Fruit fly (Drosophila melanogaster) whole organism, wandering third instar larva: ENCODE results near the gene smash.
A peak's percentile ranks its signal among the peaks of the same experiment; 100 is the strongest.

Experiments used
- Abd-B ChIP-seq: fragments of >200 bp; optimal IDR thresholded peaks from 2 replicates; lab custom pipeline; 2017; ENCODE audit warnings: missing biosample characterization, missing genetic modification characterization
- CG32264 ChIP-seq: fragments of 200-800 bp; sonication (Bioruptor generic); optimal IDR thresholded peaks from 2 replicates; lab custom pipeline; 2016; ENCODE audit warnings: missing biosample characterization, missing genetic modification characterization
- CG9705 ChIP-seq: fragments of 200-800 bp; sonication (Bioruptor generic); optimal IDR thresholded peaks from 2 replicates; lab custom pipeline; 2018; ENCODE audit warnings: missing biosample characterization, mild to moderate bottlenecking, missing genetic modification characterization
- CrebA ChIP-seq: fragments of 200-800 bp; sonication (Bioruptor generic); optimal IDR thresholded peaks from 2 replicates; lab custom pipeline; 2016; ENCODE audit warnings: missing biosample characterization, mild to moderate bottlenecking, missing genetic modification characterization, borderline replicate concordance
- Dfd ChIP-seq: fragments of >200 bp; optimal IDR thresholded peaks from 2 replicates; lab custom pipeline; 2017; ENCODE audit warnings: missing biosample characterization, missing genetic modification characterization
- Dif ChIP-seq: fragments of 200-275, 200-300 bp; sonication (Bioruptor generic); optimal IDR thresholded peaks from 2 replicates; lab custom pipeline; 2018; ENCODE audit warnings: missing biosample characterization, missing genetic modification characterization; ENCODE audit not compliant: partially characterized antibody
- GATAd ChIP-seq: sonication (Bioruptor generic); optimal IDR thresholded peaks from 2 replicates; lab custom pipeline; 2016; ENCODE audit warnings: missing biosample characterization, missing genetic modification characterization
- HLH106 ChIP-seq: fragments of 200-800 bp; optimal IDR thresholded peaks from 3 replicates; lab custom pipeline; 2019; ENCODE audit warnings: missing biosample characterization, mild to moderate bottlenecking, missing genetic modification characterization, moderate library complexity
- Hnf4 ChIP-seq: fragments of 200-800 bp; sonication (Bioruptor generic); optimal IDR thresholded peaks from 2 replicates; lab custom pipeline; 2016; ENCODE audit warnings: missing biosample characterization, mild to moderate bottlenecking, missing genetic modification characterization
- Hr78 ChIP-seq: fragments of >200 bp; optimal IDR thresholded peaks from 2 replicates; lab custom pipeline; 2017; ENCODE audit warnings: missing biosample characterization, missing genetic modification characterization
- Hr83 ChIP-seq: fragments of 200-300 bp; sonication (Bioruptor generic); optimal IDR thresholded peaks from 2 replicates; lab custom pipeline; 2016; ENCODE audit warnings: missing biosample characterization, mild to moderate bottlenecking, missing genetic modification characterization, moderate library complexity; ENCODE audit not compliant: poor library complexity, severe bottlenecking
- Jra ChIP-seq: sonication (Bioruptor generic); optimal IDR thresholded peaks from 2 replicates; lab custom pipeline; 2016; ENCODE audit warnings: missing biosample characterization, missing genetic modification characterization
- Mio ChIP-seq: sonication (Bioruptor generic); optimal IDR thresholded peaks from 2 replicates; lab custom pipeline; 2016; ENCODE audit warnings: missing biosample characterization, missing genetic modification characterization
- Myc ChIP-seq: fragments of >200 bp; optimal IDR thresholded peaks from 2 replicates; lab custom pipeline; 2017
- N ChIP-seq: fragments of >200 bp; optimal IDR thresholded peaks from 2 replicates; lab custom pipeline; 2018; ENCODE audit warnings: missing biosample characterization, missing external identifiers, missing genetic modification characterization
- OdsH ChIP-seq: fragments of 200-800 bp; sonication (Bioruptor generic); optimal IDR thresholded peaks from 2 replicates; lab custom pipeline; 2016; ENCODE audit warnings: missing biosample characterization, mild to moderate bottlenecking, missing genetic modification characterization
- Rel ChIP-seq, 2 experiments: fragments of 200-800 bp; sonication (Bioruptor generic) in 1 of 2; optimal IDR thresholded peaks; 2 replicates in 1 of 2; 3 replicates in 1 of 2; lab custom pipeline; 2016 to 2019; ENCODE audit warnings: mild to moderate bottlenecking in 2 of 2, missing biosample characterization in 2 of 2, missing genetic modification characterization in 2 of 2, moderate library complexity in 1 of 2
- Sp1 ChIP-seq: fragments of 200-800 bp; sonication (Bioruptor generic); optimal IDR thresholded peaks from 3 replicates; lab custom pipeline; 2019; ENCODE audit warnings: missing biosample characterization, mild to moderate bottlenecking, missing genetic modification characterization, moderate library complexity
- Vsx2 ChIP-seq: fragments of 200-300, 225-300 bp; sonication (Bioruptor generic); optimal IDR thresholded peaks from 2 replicates; lab custom pipeline; 2018; ENCODE audit warnings: missing biosample characterization, missing genetic modification characterization; ENCODE audit not compliant: partially characterized antibody
- br ChIP-seq: fragments of 200-800 bp; sonication (Bioruptor generic); optimal IDR thresholded peaks from 2 replicates; lab custom pipeline; 2016; ENCODE audit warnings: missing biosample characterization, missing genetic modification characterization
- brk ChIP-seq: fragments of 200-800 bp; sonication (Bioruptor generic); optimal IDR thresholded peaks from 2 replicates; lab custom pipeline; 2016; ENCODE audit warnings: missing biosample characterization, mild to moderate bottlenecking, missing genetic modification characterization
- dl ChIP-seq, 2 experiments: fragments of 175-275, 200-275 bp in 1 of 2; fragments of 200-275 bp in 1 of 2; sonication (Bioruptor generic); optimal IDR thresholded peaks; lab custom pipeline; 2018; ENCODE audit warnings: mild to moderate bottlenecking in 2 of 2, missing biosample characterization in 2 of 2, missing genetic modification characterization in 2 of 2, moderate library complexity in 2 of 2; ENCODE audit not compliant: partially characterized antibody in 2 of 2, insufficient read depth in 1 of 2
- dmrt93B ChIP-seq: fragments of 200-800 bp; sonication (Bioruptor generic); optimal IDR thresholded peaks from 2 replicates; lab custom pipeline; 2018; ENCODE audit warnings: missing biosample characterization, mild to moderate bottlenecking, missing genetic modification characterization
- dsf ChIP-seq: sonication (Bioruptor generic); optimal IDR thresholded peaks from 2 replicates; lab custom pipeline; 2016; ENCODE audit warnings: missing biosample characterization, missing genetic modification characterization, borderline replicate concordance
- ey ChIP-seq: fragments of 200-800 bp; sonication (Bioruptor generic); optimal IDR thresholded peaks from 2 replicates; lab custom pipeline; 2016; ENCODE audit warnings: missing biosample characterization, missing genetic modification characterization
- foxo ChIP-seq, 2 experiments: fragments of 200-800 bp; sonication (Bioruptor generic); optimal IDR thresholded peaks; 2 replicates in 1 of 2; 3 replicates in 1 of 2; lab custom pipeline; 2016 to 2017; ENCODE audit warnings: missing biosample characterization in 2 of 2, missing genetic modification characterization in 2 of 2
- fru ChIP-seq: fragments of 200-800 bp; sonication (Bioruptor generic); optimal IDR thresholded peaks from 3 replicates; lab custom pipeline; 2016; ENCODE audit warnings: missing biosample characterization, mild to moderate bottlenecking, missing genetic modification characterization
- h ChIP-seq: fragments of 200-800 bp; sonication (Bioruptor generic); optimal IDR thresholded peaks from 3 replicates; lab custom pipeline; 2016; ENCODE audit warnings: missing biosample characterization, mild to moderate bottlenecking, missing genetic modification characterization
- jim ChIP-seq: fragments of 175-275, 200-325 bp; sonication (Bioruptor generic); optimal IDR thresholded peaks from 2 replicates; lab custom pipeline; 2016; ENCODE audit warnings: missing biosample characterization, mild to moderate bottlenecking, missing genetic modification characterization
- lola ChIP-seq: fragments of >200 bp; optimal IDR thresholded peaks from 2 replicates; lab custom pipeline; 2017; ENCODE audit warnings: missing biosample characterization, missing genetic modification characterization
- pan ChIP-seq: fragments of >200 bp; optimal IDR thresholded peaks from 2 replicates; lab custom pipeline; 2017
- psq ChIP-seq: fragments of 200-800 bp; sonication (Bioruptor generic); optimal IDR thresholded peaks from 3 replicates; lab custom pipeline; 2017; ENCODE audit warnings: missing biosample characterization, mild to moderate bottlenecking, missing genetic modification characterization, moderate library complexity
- rgr ChIP-seq: fragments of 200-800 bp; sonication (Bioruptor generic); optimal IDR thresholded peaks from 3 replicates; lab custom pipeline; 2016; ENCODE audit warnings: missing biosample characterization, mild to moderate bottlenecking, missing genetic modification characterization
- sage ChIP-seq: fragments of 200-800 bp; sonication (Bioruptor generic); optimal IDR thresholded peaks from 2 replicates; lab custom pipeline; 2016; ENCODE audit warnings: missing biosample characterization, mild to moderate bottlenecking, missing genetic modification characterization
- sv ChIP-seq: fragments of 200-800 bp; sonication (Bioruptor generic); optimal IDR thresholded peaks from 3 replicates; lab custom pipeline; 2016; ENCODE audit warnings: missing biosample characterization, missing genetic modification characterization
- tai ChIP-seq: sonication (Bioruptor generic); optimal IDR thresholded peaks from 2 replicates; lab custom pipeline; 2016; ENCODE audit warnings: missing biosample characterization, missing genetic modification characterization
- usp ChIP-seq: fragments of >200 bp; optimal IDR thresholded peaks from 2 replicates; lab custom pipeline; 2017; ENCODE audit warnings: missing biosample characterization, missing genetic modification characterization
- woc ChIP-seq: sonication (Bioruptor generic); optimal IDR thresholded peaks from 2 replicates; lab custom pipeline; 2016; ENCODE audit warnings: missing biosample characterization, mild to moderate bottlenecking, missing genetic modification characterization

The smash gene

DNA sequence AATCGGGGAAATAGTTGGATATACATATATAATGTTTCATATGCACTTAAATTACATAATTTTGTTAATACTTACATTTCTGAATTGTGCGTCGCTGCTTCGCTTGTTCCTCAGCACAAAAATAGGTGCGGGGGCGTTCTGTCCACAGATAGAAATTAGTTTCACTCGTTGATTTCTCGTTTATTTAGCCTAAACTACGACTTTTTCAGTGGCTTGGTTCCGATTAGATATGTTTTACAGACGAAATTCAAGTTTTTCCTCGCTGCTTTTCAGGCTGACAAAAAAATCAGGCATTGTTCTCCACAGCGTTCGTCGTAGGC lies 18.2 kb upstream of the smash start:
- TF ChIP-seq dsf (no peak), N (GFP tag; lab: Kevin White, UChicago) (no peak), rgr (GFP tag; lab: Kevin White, UChicago) (no peak), lola (GFP tag; lab: Kevin White, UChicago) (no peak), dl (GFP tag; optimal IDR thresholded peaks at IDR 0.05; lab: Kevin White, UChicago; ENCODE audit: insufficient read depth in 1 of 2, partially characterized antibody in 2 of 2) (no peak), woc (no peak), CG32264 (GFP tag; lab: Kevin White, UChicago) (no peak), usp (no peak), GATAd (GFP tag; lab: Kevin White, UChicago) (no peak)

DNA sequence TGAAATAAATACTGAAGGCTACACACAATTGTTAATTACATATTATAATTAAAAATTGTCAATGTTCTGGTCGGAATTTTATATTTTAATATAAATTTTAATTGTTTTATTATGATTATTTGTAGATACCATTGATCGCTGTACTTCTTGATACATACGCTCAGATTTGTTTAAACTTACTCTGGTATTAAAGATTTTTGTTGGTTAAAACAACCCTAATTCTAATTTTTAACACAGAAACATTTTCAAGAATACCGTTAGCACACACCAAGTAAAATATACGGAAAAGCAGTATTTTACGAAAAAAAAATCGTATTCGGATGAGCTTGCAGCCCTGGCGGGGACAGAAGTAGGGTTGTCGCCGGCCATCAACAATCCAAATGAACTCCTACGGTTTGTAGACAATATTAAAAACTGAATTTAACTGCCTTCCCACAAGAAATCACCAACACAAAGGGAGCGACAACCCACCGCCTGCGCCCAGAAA lies 17.7 kb upstream of the smash start, which contains the start of the genes CG9775, MED31 and slx1:
Gene CG9775, minus strand, starts transcription at position 223 of the 487 bp plus-strand sequence.
Gene MED31, plus strand, starts transcription at position 348 of the 487 bp plus-strand sequence.
Gene slx1, plus strand, starts transcription at position 348 of the 487 bp plus-strand sequence.
- TF ChIP-seq woc (peak; percentile 48), usp (no peak), dl (GFP tag; optimal IDR thresholded peaks at IDR 0.05; lab: Kevin White, UChicago; ENCODE audit: insufficient read depth in 1 of 2, partially characterized antibody in 2 of 2) (no peak), ey (GFP tag; lab: Kevin White, UChicago) (peak; percentile 25), sv (no peak), Dfd (GFP tag; lab: Kevin White, UChicago) (no peak), foxo (GFP tag; optimal IDR thresholded peaks at IDR 0.05; lab: Kevin White, UChicago) (peak in 1 of 2 experiments; percentile 78), brk (GFP tag; lab: Kevin White, UChicago) (no peak), Jra (GFP tag; lab: Kevin White, UChicago) (no peak), br (GFP tag; lab: Kevin White, UChicago) (no peak), Vsx2 (no peak), jim (no peak), sage (GFP tag; lab: Kevin White, UChicago) (no peak), fru (GFP tag; lab: Kevin White, UChicago) (peak; percentile 53), Abd-B (GFP tag; lab: Kevin White, UChicago) (no peak), CrebA (GFP tag; lab: Kevin White, UChicago) (no peak), dmrt93B (GFP tag; lab: Kevin White, UChicago) (no peak), pan (lab: Kevin White, UChicago) (no peak), CG32264 (GFP tag; lab: Kevin White, UChicago) (no peak), OdsH (GFP tag; lab: Kevin White, UChicago) (peak; percentile 64), tai (no peak), lola (GFP tag; lab: Kevin White, UChicago) (no peak), Myc (lab: Kevin White, UChicago) (no peak), Hr78 (no peak), CG9705 (GFP tag; lab: Kevin White, UChicago) (peak; percentile 13), dsf (no peak), Rel (GFP tag; optimal IDR thresholded peaks at IDR 0.05; lab: Kevin White, UChicago) (no peak), Rel (tag; optimal IDR thresholded peaks at IDR 0.05; lab: Kevin White, UChicago) (no peak), N (GFP tag; lab: Kevin White, UChicago) (no peak), psq (GFP tag; lab: Kevin White, UChicago) (peak; percentile 65), rgr (GFP tag; lab: Kevin White, UChicago) (peak; percentile 73), Sp1 (peak; percentile 73), HLH106 (tag; lab: Kevin White, UChicago) (peak; percentile 81), h (GFP tag; lab: Kevin White, UChicago) (peak; percentile 57), Mio (GFP tag; lab: Kevin White, UChicago) (no peak), Dif (GFP tag; lab: Kevin White, UChicago) (no peak), Hr83 (no peak), Hnf4 (peak; percentile 25), GATAd (GFP tag; lab: Kevin White, UChicago) (no peak)
